Worm (Caenorhabditis elegans) whole organism, early embryonic: ENCODE results near the gene F56C3.8.

ENCODE experiments used
- F13C5.2 ChIP-seq: sonication (generic microtip); optimal IDR thresholded peaks from 2 replicates; lab custom pipeline; 2017; ENCODE audit warnings: mild to moderate bottlenecking, missing genetic modification characterization, inconsistent platforms, missing compliant biosample characterization
- ama-1 ChIP-seq: fragments of 150-350 bp; optimal IDR thresholded peaks from 2 replicates; lab custom pipeline; 2014
- ceh-36 ChIP-seq: sonication (generic microtip); optimal IDR thresholded peaks from 2 replicates; lab custom pipeline; 2016; ENCODE audit warnings: missing genetic modification characterization, inconsistent platforms, missing compliant biosample characterization
- hmg-4 ChIP-seq: fragments of 200-800 bp; sonication (Bioruptor generic); optimal IDR thresholded peaks from 2 replicates; lab custom pipeline; 2018; ENCODE audit warnings: mild to moderate bottlenecking, missing genetic modification characterization, missing compliant biosample characterization
- pes-1 ChIP-seq: fragments of 200-800 bp; sonication (Bioruptor generic); IDR thresholded peaks from 2 replicates; pipeline ENCODE4 v1.3.6; 2022; ENCODE audit warnings: missing genetic modification reagents, missing genetic modification characterization, missing compliant biosample characterization
- scrt-1 ChIP-seq: fragments of 200-800 bp; sonication (Bioruptor generic); IDR thresholded peaks from 2 replicates; pipeline ENCODE4 v1.3.6; 2022; ENCODE audit warnings: missing genetic modification characterization, missing compliant biosample characterization
- tbx-11 ChIP-seq: fragments of 200-800 bp; sonication (Bioruptor generic); IDR thresholded peaks from 2 replicates; pipeline ENCODE4 v1.3.6; 2022; ENCODE audit warnings: missing genetic modification characterization, missing compliant biosample characterization

DNA sequence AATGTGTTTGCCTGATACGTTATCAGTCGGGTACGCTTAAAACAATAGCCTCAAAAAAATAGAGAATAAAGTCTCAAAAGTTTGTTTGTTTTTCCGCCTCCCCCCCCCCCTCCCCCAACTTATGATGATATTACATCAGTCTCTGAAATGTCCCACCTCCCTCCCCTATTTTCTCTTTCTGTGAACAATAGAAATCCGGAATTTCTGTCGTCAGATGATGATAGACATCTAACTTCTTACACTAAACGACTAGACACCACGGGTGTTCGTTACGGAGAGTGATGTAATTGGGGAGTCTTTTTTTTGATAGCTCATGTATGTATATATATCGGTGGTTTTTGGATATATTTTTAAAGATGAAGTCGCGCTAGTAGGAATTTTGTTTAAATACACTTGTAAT is 10.0 kb upstream of the F56C3.8 start:
- no peak for TF ChIP-seq scrt-1
- no peak for TF ChIP-seq ceh-36 (tag; lab: Kevin White, UChicago)
- no peak for TF ChIP-seq pes-1
- TF ChIP-seq ama-1 (lab: Kevin White, UChicago), result no peak
- TF ChIP-seq tbx-11 (GFP tag; lab: Robert Waterston, UW), result no peak
- no peak for TF ChIP-seq F13C5.2 (tag; lab: Kevin White, UChicago)
- no peak for TF ChIP-seq hmg-4 (GFP tag; lab: Kevin White, UChicago)
